Worm (Caenorhabditis elegans) whole organism, L4 larva: ENCODE data around the gene irld-36.

Experiments
- aly-2 ChIP-seq: sonication (generic microtip); optimal IDR thresholded peaks from 2 replicates; lab custom pipeline; 2018; ENCODE audit warnings: missing biosample characterization, missing genetic modification characterization
- duxl-1 ChIP-seq: sonication (generic microtip); optimal IDR thresholded peaks from 2 replicates; lab custom pipeline; 2016; ENCODE audit warnings: mild to moderate bottlenecking, missing genetic modification characterization, moderate library complexity, missing compliant biosample characterization; ENCODE audit not compliant: poor library complexity
- nhr-76 ChIP-seq: fragments of 150-350 bp; optimal IDR thresholded peaks from 2 replicates; lab custom pipeline; 2014; ENCODE audit warnings: missing biosample characterization, missing genetic modification characterization
- unc-130 ChIP-seq: sonication (generic microtip); optimal IDR thresholded peaks from 2 replicates; lab custom pipeline; 2016; ENCODE audit warnings: missing genetic modification reagents, missing genetic modification characterization, missing compliant biosample characterization
- zfp-3 ChIP-seq: fragments of 200-800 bp; sonication (Bioruptor generic); conservative IDR thresholded peaks from 2 replicates; pipeline ENCODE4 v1.3.6; 2022; ENCODE audit warnings: missing genetic modification reagents, missing genetic modification characterization, missing compliant biosample characterization

DNA sequence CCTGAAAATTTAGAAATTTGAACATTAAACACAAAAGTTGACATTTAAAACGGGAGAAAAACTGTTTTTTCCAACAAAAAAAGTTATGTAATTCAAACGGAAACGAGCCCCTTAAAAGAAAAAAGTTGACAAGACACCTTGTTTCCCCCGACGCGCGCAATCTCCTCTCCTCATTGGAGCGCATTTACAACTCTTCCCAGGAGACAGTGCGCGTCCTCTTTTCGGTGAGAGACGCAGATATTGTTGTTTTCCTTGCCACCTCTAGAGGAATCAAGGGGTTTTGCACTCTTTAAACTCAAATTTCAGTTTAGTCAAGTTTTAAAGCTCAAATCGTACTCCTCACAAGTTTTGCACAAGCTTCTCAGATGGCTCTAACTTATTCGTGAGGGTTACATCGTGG, 16.7 kb downstream of the irld-36 start, which contains the start of gene F58E1.13:
- TF ChIP-seq nhr-76 (tag; lab: Kevin White, UChicago): no peak
- TF ChIP-seq duxl-1 (tag; lab: Kevin White, UChicago): no peak
- TF ChIP-seq zfp-3 (GFP tag; lab: Robert Waterston, UW): no peak
- no peak for TF ChIP-seq aly-2 (tag; lab: Kevin White, UChicago)
- no peak for TF ChIP-seq unc-130 (GFP tag; lab: Kevin White, UChicago)
